Worm (Caenorhabditis elegans) whole organism, L3 larva: Measurements from ENCODE around the gene fbxc-54.

ENCODE experiments used
- ZK546.5 ChIP-seq: sonication (generic microtip); optimal IDR thresholded peaks from 2 replicates; lab custom pipeline; 2017; ENCODE audit warnings: missing biosample characterization, missing genetic modification characterization
- ama-1 ChIP-seq: fragments of 150-350 bp; optimal IDR thresholded peaks from 2 replicates; lab custom pipeline; 2018
- ceh-28 ChIP-seq: fragments of 150-350 bp; optimal IDR thresholded peaks from 2 replicates; lab custom pipeline; 2014; ENCODE audit warnings: missing biosample characterization, missing genetic modification reagents, missing genetic modification characterization
- eor-1 ChIP-seq, 2 experiments: fragments of 150-350 bp; optimal IDR thresholded peaks; 2 replicates each; lab custom pipeline; 2014 to 2018; ENCODE audit warnings: missing biosample characterization in 2 of 2, missing genetic modification characterization in 2 of 2
- fkh-2 ChIP-seq: fragments of 150-350 bp; optimal IDR thresholded peaks from 2 replicates; lab custom pipeline; 2014; ENCODE audit warnings: missing biosample characterization, missing genetic modification reagents, missing genetic modification characterization
- nhr-11 ChIP-seq: fragments of 150-350 bp; optimal IDR thresholded peaks from 2 replicates; lab custom pipeline; 2014; ENCODE audit warnings: missing biosample characterization, missing genetic modification characterization
- nhr-77 ChIP-seq: fragments of 150-350 bp; optimal IDR thresholded peaks from 2 replicates; lab custom pipeline; 2014; ENCODE audit warnings: missing biosample characterization, missing genetic modification characterization
- unc-62 ChIP-seq: fragments of 150-350 bp; sonication (generic microtip); optimal IDR thresholded peaks from 4 replicates; lab custom pipeline; 2014; ENCODE audit warnings: missing biosample characterization, missing genetic modification reagents, missing genetic modification characterization

ce11 chrII:61013-61412, 29.5 kb downstream of the fbxc-54 start, which contains the start of gene C23H3.2:
- no peak for TF ChIP-seq unc-62
- no peak for TF ChIP-seq ZK546.5 (tag; lab: Kevin White, UChicago)
- no peak for TF ChIP-seq nhr-77 (tag; lab: Kevin White, UChicago)
- no peak for TF ChIP-seq eor-1 (tag; optimal IDR thresholded peaks at IDR 0.05; lab: Kevin White, UChicago)
- TF ChIP-seq ceh-28 (tag; lab: Kevin White, UChicago), result no peak
- no peak for TF ChIP-seq nhr-11 (tag; lab: Kevin White, UChicago)
- no peak for TF ChIP-seq fkh-2 (tag; lab: Kevin White, UChicago)
- no peak for TF ChIP-seq ama-1
